Fruit fly (Drosophila melanogaster): ENCODE data around the gene CG2076.

- TF ChIP-seq Ets98B (GFP tag; IDR thresholded peaks at IDR 0.05) (no peak), CG17806 (tag; optimal IDR thresholded peaks at IDR 0.05) (no peak), CG34367 (tag; optimal IDR thresholded peaks at IDR 0.05) (peak; percentile 66), CG32121 (GFP tag; IDR thresholded peaks at IDR 0.05) (no peak), gl (tag; optimal IDR thresholded peaks at IDR 0.05) (peak; percentile 72), CG14655 (GFP tag; optimal IDR thresholded peaks at IDR 0.05) (no peak), CG12605 (GFP tag; IDR thresholded peaks at IDR 0.05) (no peak), rn (GFP tag; IDR thresholded peaks at IDR 0.05) (no peak), CG15710 (tag; optimal IDR thresholded peaks at IDR 0.05) (peak; percentile 50), Pif1B (GFP tag; optimal IDR thresholded peaks at IDR 0.05) (no peak)
Measured at dm6 chrX:11123561-11123960, 33.6 kb downstream of the CG2076 start.
